Worm (Caenorhabditis elegans) whole organism, L2 larva: ENCODE data around the gene sid-3.

Source experiments
- C34F6.9 ChIP-seq: fragments of 150-350 bp; optimal IDR thresholded peaks from 2 replicates; lab custom pipeline; 2014; ENCODE audit warnings: missing biosample characterization, missing genetic modification characterization
- F13H6.1 ChIP-seq: sonication (generic microtip); optimal IDR thresholded peaks from 2 replicates; lab custom pipeline; 2016; ENCODE audit warnings: missing genetic modification characterization, missing compliant biosample characterization
- R02D3.7 ChIP-seq: fragments of 150-350 bp; optimal IDR thresholded peaks from 2 replicates; lab custom pipeline; 2014; ENCODE audit warnings: missing biosample characterization, missing genetic modification characterization
- Y55F3AM.14 ChIP-seq: fragments of 200-800 bp; sonication (Bioruptor generic); optimal IDR thresholded peaks from 2 replicates; lab custom pipeline; 2018; ENCODE audit warnings: mild to moderate bottlenecking, missing genetic modification characterization, missing compliant biosample characterization
- ZK546.5 ChIP-seq: sonication (generic microtip); optimal IDR thresholded peaks from 2 replicates; lab custom pipeline; 2017; ENCODE audit warnings: missing biosample characterization, missing genetic modification characterization
- alr-1 ChIP-seq: fragments of 150-350 bp; optimal IDR thresholded peaks from 2 replicates; lab custom pipeline; 2014; ENCODE audit warnings: missing biosample characterization, missing genetic modification characterization
- aly-2 ChIP-seq: fragments of 150-350 bp; optimal IDR thresholded peaks from 2 replicates; lab custom pipeline; 2014; ENCODE audit warnings: missing biosample characterization, missing genetic modification characterization
- blmp-1 ChIP-seq: sonication (generic microtip); optimal IDR thresholded peaks from 2 replicates; lab custom pipeline; 2017; ENCODE audit warnings: missing genetic modification characterization, mild to moderate bottlenecking, missing compliant biosample characterization, antibody characterized with exemption, moderate library complexity; ENCODE audit not compliant: insufficient read depth
- ceh-16 ChIP-seq: fragments of 150-350 bp; optimal IDR thresholded peaks from 2 replicates; lab custom pipeline; 2014; ENCODE audit warnings: missing biosample characterization, missing genetic modification characterization
- ceh-82 ChIP-seq: fragments of 150-350 bp; optimal IDR thresholded peaks from 2 replicates; lab custom pipeline; 2014; ENCODE audit warnings: missing biosample characterization, missing genetic modification characterization
- crh-2 ChIP-seq: sonication (generic microtip); optimal IDR thresholded peaks from 2 replicates; lab custom pipeline; 2017; ENCODE audit warnings: missing biosample characterization, missing genetic modification characterization
- dmd-4 ChIP-seq: sonication (generic microtip); optimal IDR thresholded peaks from 2 replicates; lab custom pipeline; 2017; ENCODE audit warnings: missing biosample characterization, missing genetic modification characterization
- egl-27 ChIP-seq: sonication (generic microtip); optimal IDR thresholded peaks from 3 replicates; lab custom pipeline; 2017; ENCODE audit warnings: missing biosample characterization, missing genetic modification reagents, missing genetic modification characterization
- elt-1 ChIP-seq: fragments of 150-350 bp; optimal IDR thresholded peaks from 2 replicates; lab custom pipeline; 2014; ENCODE audit warnings: missing biosample characterization, missing genetic modification characterization
- elt-3 ChIP-seq: sonication (generic microtip); optimal IDR thresholded peaks from 2 replicates; lab custom pipeline; 2017; ENCODE audit warnings: missing biosample characterization, missing genetic modification characterization
- fos-1 ChIP-seq: fragments of 150-350 bp; optimal IDR thresholded peaks from 2 replicates; lab custom pipeline; 2014; ENCODE audit warnings: missing biosample characterization, missing genetic modification characterization
- gmeb-1 ChIP-seq: fragments of 150-350 bp; optimal IDR thresholded peaks from 2 replicates; lab custom pipeline; 2014; ENCODE audit warnings: missing biosample characterization, missing genetic modification characterization
- lin-11 ChIP-seq: fragments of 150-350 bp; sonication (generic microtip); optimal IDR thresholded peaks from 2 replicates; lab custom pipeline; 2014; ENCODE audit warnings: missing biosample characterization, missing genetic modification characterization, inconsistent platforms, mixed read lengths
- lin-13 ChIP-seq: fragments of 150-350 bp; optimal IDR thresholded peaks from 2 replicates; lab custom pipeline; 2014; ENCODE audit warnings: missing biosample characterization, missing genetic modification reagents, missing genetic modification characterization
- lin-39 ChIP-seq: fragments of 150-350 bp; optimal IDR thresholded peaks from 2 replicates; lab custom pipeline; 2014; ENCODE audit warnings: missing biosample characterization, missing genetic modification reagents, missing genetic modification characterization
- lsy-2 ChIP-seq, 2 experiments: fragments of 150-350 bp in 1 of 2; sonication (generic microtip) in 1 of 2; optimal IDR thresholded peaks; 2 replicates each; lab custom pipeline; 2014 to 2017; ENCODE audit warnings: missing biosample characterization in 2 of 2, missing genetic modification characterization in 2 of 2
- mab-5 ChIP-seq: fragments of 150-350 bp; optimal IDR thresholded peaks from 2 replicates; lab custom pipeline; 2014; ENCODE audit warnings: missing biosample characterization, missing genetic modification characterization
- mbf-1 ChIP-seq: sonication (generic microtip); optimal IDR thresholded peaks from 2 replicates; lab custom pipeline; 2017; ENCODE audit warnings: missing biosample characterization, missing genetic modification characterization
- mdl-1 ChIP-seq, 2 experiments: fragments of 150-350 bp in 1 of 2; sonication (generic microtip) in 1 of 2; optimal IDR thresholded peaks; 2 replicates each; lab custom pipeline; 2017; ENCODE audit warnings: missing biosample characterization in 2 of 2, missing genetic modification characterization in 2 of 2
- nhr-10 ChIP-seq: sonication (generic microtip); optimal IDR thresholded peaks from 2 replicates; lab custom pipeline; 2017; ENCODE audit warnings: missing biosample characterization, missing genetic modification characterization
- nhr-11 ChIP-seq: fragments of 150-350 bp; optimal IDR thresholded peaks from 2 replicates; lab custom pipeline; 2014; ENCODE audit warnings: missing biosample characterization, missing genetic modification characterization
- nhr-12 ChIP-seq: fragments of 150-350 bp; optimal IDR thresholded peaks from 2 replicates; lab custom pipeline; 2014; ENCODE audit warnings: missing biosample characterization, missing genetic modification characterization
- nhr-129 ChIP-seq: fragments of 150-350 bp; optimal IDR thresholded peaks from 2 replicates; lab custom pipeline; 2014; ENCODE audit warnings: missing biosample characterization, missing genetic modification characterization
- nhr-21 ChIP-seq: fragments of 150-350 bp; optimal IDR thresholded peaks from 2 replicates; lab custom pipeline; 2014; ENCODE audit warnings: missing biosample characterization, missing genetic modification characterization
- nhr-23 ChIP-seq: fragments of 150-350 bp; optimal IDR thresholded peaks from 2 replicates; lab custom pipeline; 2014; ENCODE audit warnings: missing biosample characterization, missing genetic modification reagents, missing genetic modification characterization
- nhr-237 ChIP-seq: fragments of 150-350 bp; optimal IDR thresholded peaks from 2 replicates; lab custom pipeline; 2014; ENCODE audit warnings: missing biosample characterization, missing genetic modification characterization
- nhr-25 ChIP-seq: fragments of 150-350 bp; sonication (generic microtip); optimal IDR thresholded peaks from 3 replicates; lab custom pipeline; 2014; ENCODE audit warnings: missing biosample characterization, missing genetic modification characterization
- nhr-6 ChIP-seq: fragments of 150-350 bp; optimal IDR thresholded peaks from 2 replicates; lab custom pipeline; 2014; ENCODE audit warnings: missing biosample characterization, missing genetic modification characterization
- nhr-77 ChIP-seq: fragments of 150-350 bp; optimal IDR thresholded peaks from 2 replicates; lab custom pipeline; 2014; ENCODE audit warnings: missing biosample characterization, missing genetic modification characterization
- peb-1 ChIP-seq: fragments of 150-350 bp; optimal IDR thresholded peaks from 2 replicates; lab custom pipeline; 2014; ENCODE audit warnings: missing biosample characterization, missing genetic modification characterization
- sem-4 ChIP-seq: fragments of 150-350 bp; optimal IDR thresholded peaks from 2 replicates; lab custom pipeline; 2014; ENCODE audit warnings: missing biosample characterization, missing genetic modification reagents, missing genetic modification characterization
- skn-1 ChIP-seq: sonication (generic microtip); optimal IDR thresholded peaks from 2 replicates; lab custom pipeline; 2017; ENCODE audit warnings: missing biosample characterization, missing genetic modification characterization
- sma-3 ChIP-seq: sonication (generic microtip); optimal IDR thresholded peaks from 2 replicates; lab custom pipeline; 2016; ENCODE audit warnings: missing genetic modification reagents, missing genetic modification characterization, missing compliant biosample characterization
- sma-9 ChIP-seq, 2 experiments: fragments of 150-350 bp in 1 of 2; sonication (generic microtip) in 1 of 2; optimal IDR thresholded peaks; 2 replicates each; lab custom pipeline; 2014 to 2016; ENCODE audit warnings: missing genetic modification characterization in 2 of 2, mild to moderate bottlenecking in 1 of 2, missing biosample characterization in 1 of 2, missing compliant biosample characterization in 1 of 2, missing genetic modification reagents in 1 of 2, moderate library complexity in 1 of 2
- snpc-4 ChIP-seq: fragments of 150-350 bp; optimal IDR thresholded peaks from 2 replicates; lab custom pipeline; 2014; ENCODE audit warnings: missing biosample characterization, missing genetic modification characterization
- unc-39 ChIP-seq: fragments of 150-350 bp; optimal IDR thresholded peaks from 2 replicates; lab custom pipeline; 2014; ENCODE audit warnings: missing biosample characterization, missing genetic modification characterization
- unc-55 ChIP-seq: fragments of 150-350 bp; sonication (generic microtip); optimal IDR thresholded peaks from 3 replicates; lab custom pipeline; 2014; ENCODE audit warnings: missing biosample characterization, missing genetic modification reagents, missing genetic modification characterization
- unc-62 ChIP-seq: fragments of 150-350 bp; optimal IDR thresholded peaks from 2 replicates; lab custom pipeline; 2014; ENCODE audit warnings: missing biosample characterization, missing genetic modification reagents, missing genetic modification characterization
- zag-1 ChIP-seq: fragments of 150-350 bp; optimal IDR thresholded peaks from 2 replicates; lab custom pipeline; 2014; ENCODE audit warnings: missing biosample characterization, missing genetic modification characterization
- ztf-1 ChIP-seq: fragments of 200-800 bp; sonication (Bioruptor generic); conservative IDR thresholded peaks from 2 replicates; pipeline ENCODE4 v1.3.6; 2022; ENCODE audit warnings: missing genetic modification characterization, missing compliant biosample characterization
- ztf-11 ChIP-seq: sonication (generic microtip); optimal IDR thresholded peaks from 2 replicates; lab custom pipeline; 2017; ENCODE audit warnings: missing biosample characterization, missing genetic modification characterization
- ztf-4 ChIP-seq: fragments of 150-350 bp; optimal IDR thresholded peaks from 2 replicates; lab custom pipeline; 2014; ENCODE audit warnings: missing biosample characterization, missing genetic modification characterization

The sid-3 gene

DNA sequence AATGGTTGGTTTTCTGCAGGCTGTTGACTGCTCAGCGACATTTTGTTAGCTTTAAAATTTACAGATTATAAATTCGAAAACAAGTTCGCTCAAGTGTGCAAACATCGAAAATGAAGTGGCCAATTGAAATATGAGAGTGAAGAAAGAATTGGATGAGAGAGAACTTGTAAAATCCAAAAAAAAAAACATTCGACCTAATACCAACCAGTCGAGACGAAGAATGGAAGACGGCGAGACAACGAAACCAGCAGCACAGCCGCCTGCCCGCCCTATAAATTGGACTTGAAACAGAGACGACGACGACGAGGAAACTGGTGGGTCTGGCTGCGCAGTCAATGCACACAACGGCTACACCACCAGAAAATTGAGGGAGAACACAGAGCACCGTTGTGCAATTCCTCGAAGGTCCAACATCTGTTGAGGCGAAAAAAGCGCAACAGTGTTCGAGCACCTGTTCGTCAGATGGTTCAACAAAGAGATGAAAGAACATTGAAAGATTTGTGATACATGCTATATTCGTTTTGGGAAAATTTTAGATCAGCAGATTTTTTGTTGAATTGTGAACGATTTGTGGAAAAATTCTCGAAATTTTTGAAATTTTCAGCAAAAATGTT lies 36.2 kb upstream of the sid-3 start, which contains the start of gene T23C6.4:
Gene T23C6.4, minus strand, starts transcription at position 51 of the 614 bp plus-strand sequence.
- TF ChIP-seq blmp-1 (tag; lab: Kevin White, UChicago) (no peak), nhr-23 (tag; lab: Kevin White, UChicago) (no peak), gmeb-1 (tag; lab: Kevin White, UChicago) (no peak), unc-62 (GFP tag; lab: Kevin White, UChicago) (no peak), ztf-11 (tag; lab: Kevin White, UChicago) (no peak), snpc-4 (tag; lab: Kevin White, UChicago) (no peak), ceh-82 (tag; lab: Kevin White, UChicago) (no peak), unc-55 (GFP tag; lab: Kevin White, UChicago) (no peak), mbf-1 (no peak), mdl-1 (tag; optimal IDR thresholded peaks at IDR 0.05; lab: Kevin White, UChicago) (no peak), ceh-16 (tag; lab: Kevin White, UChicago) (no peak), ZK546.5 (tag; lab: Kevin White, UChicago) (no peak), nhr-129 (tag; lab: Kevin White, UChicago) (no peak), nhr-237 (tag; lab: Kevin White, UChicago) (no peak), mab-5 (tag; lab: Kevin White, UChicago) (no peak), unc-39 (tag; lab: Kevin White, UChicago) (no peak), nhr-21 (no peak), F13H6.1 (no peak), fos-1 (tag; lab: Kevin White, UChicago) (no peak), elt-1 (tag; lab: Kevin White, UChicago) (no peak)

DNA sequence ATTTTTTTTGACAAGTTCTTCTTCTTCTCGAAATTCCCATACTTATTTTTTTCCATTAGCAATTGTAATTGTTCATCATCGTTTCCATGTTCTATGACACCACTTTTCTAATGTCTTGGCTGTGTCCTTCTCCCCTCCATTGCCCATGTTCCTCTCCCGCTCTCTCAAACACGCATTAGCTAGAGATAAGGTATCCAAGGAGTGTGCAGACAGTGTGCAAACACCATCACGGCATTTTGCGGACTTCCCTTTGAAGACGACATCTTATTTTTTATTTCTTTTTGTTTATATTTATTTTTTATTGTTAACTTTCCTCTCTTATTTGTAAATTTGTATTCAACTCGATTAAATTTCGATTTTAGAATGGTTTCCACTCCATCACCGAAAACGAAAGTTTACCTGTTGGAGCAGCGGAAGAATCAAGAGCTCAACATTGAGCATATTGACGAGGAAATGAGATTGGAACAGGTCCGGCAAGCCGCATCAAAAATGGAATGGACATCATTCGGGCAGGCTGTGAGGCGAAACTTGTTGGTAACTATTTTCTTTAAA lies 34.9 kb upstream of the sid-3 start, which contains the start of gene mdt-1.2:
Gene mdt-1.2, plus strand, starts transcription at position 363 of the 552 bp plus-strand sequence.
- TF ChIP-seq nhr-77 (tag; lab: Kevin White, UChicago) = no peak
- peak; percentile 49 to 81 for TF ChIP-seq lsy-2 (tag; optimal IDR thresholded peaks at IDR 0.05; lab: Kevin White, UChicago)
- TF ChIP-seq lin-11 (tag; lab: Kevin White, UChicago) = peak; percentile 59
- no peak for TF ChIP-seq aly-2 (tag; lab: Kevin White, UChicago)
- no peak for TF ChIP-seq unc-39 (tag; lab: Kevin White, UChicago)
- no peak for TF ChIP-seq sma-3 (GFP tag; lab: Kevin White, UChicago)
- peak; percentile 11 for TF ChIP-seq mab-5 (tag; lab: Kevin White, UChicago)
- no peak for TF ChIP-seq peb-1
- TF ChIP-seq nhr-10 (tag; lab: Kevin White, UChicago) = no peak
- no peak for TF ChIP-seq gmeb-1 (tag; lab: Kevin White, UChicago)
- no peak for TF ChIP-seq nhr-12 (tag; lab: Kevin White, UChicago)
- no peak for TF ChIP-seq elt-1 (tag; lab: Kevin White, UChicago)
- TF ChIP-seq ZK546.5 (tag; lab: Kevin White, UChicago) = no peak
- no peak for TF ChIP-seq mdl-1 (tag; optimal IDR thresholded peaks at IDR 0.05; lab: Kevin White, UChicago)
- TF ChIP-seq unc-62 (GFP tag; lab: Kevin White, UChicago) = no peak
- TF ChIP-seq lin-39 (tag; lab: Kevin White, UChicago) = no peak
- TF ChIP-seq lin-13 (GFP tag; lab: Kevin White, UChicago) = no peak
- peak; percentile 34 for TF ChIP-seq blmp-1 (tag; lab: Kevin White, UChicago)
- TF ChIP-seq C34F6.9 (tag; lab: Kevin White, UChicago) = peak; percentile 83
- peak; percentile 47 for TF ChIP-seq sem-4 (tag; lab: Kevin White, UChicago)
- TF ChIP-seq ztf-4 (tag; lab: Kevin White, UChicago) = peak; percentile 37
- TF ChIP-seq zag-1 (tag; lab: Kevin White, UChicago) = peak; percentile 50
- no peak for TF ChIP-seq mbf-1
- no peak for TF ChIP-seq ztf-1 (GFP tag; lab: Robert Waterston, UW)
- TF ChIP-seq ztf-11 (tag; lab: Kevin White, UChicago) = no peak
- no peak for TF ChIP-seq nhr-237 (tag; lab: Kevin White, UChicago)
- TF ChIP-seq nhr-129 (tag; lab: Kevin White, UChicago) = peak; percentile 81
- peak; percentile 1 for TF ChIP-seq snpc-4 (tag; lab: Kevin White, UChicago)
- TF ChIP-seq skn-1 (tag; lab: Kevin White, UChicago) = no peak
- no peak for TF ChIP-seq dmd-4
- TF ChIP-seq nhr-11 (tag; lab: Kevin White, UChicago) = no peak
- TF ChIP-seq ceh-16 (tag; lab: Kevin White, UChicago) = no peak
- peak; percentile 73 for TF ChIP-seq sma-9 (GFP tag; optimal IDR thresholded peaks at IDR 0.05; lab: Kevin White, UChicago)
- no peak for TF ChIP-seq sma-9 (tag; optimal IDR thresholded peaks at IDR 0.05; lab: Kevin White, UChicago)
- TF ChIP-seq nhr-6 = peak; percentile 59
- TF ChIP-seq nhr-23 (tag; lab: Kevin White, UChicago) = no peak
- peak; percentile 83 for TF ChIP-seq unc-55 (GFP tag; lab: Kevin White, UChicago)
- no peak for TF ChIP-seq elt-3 (tag; lab: Kevin White, UChicago)
- TF ChIP-seq Y55F3AM.14 (GFP tag; lab: Kevin White, UChicago) = no peak
- TF ChIP-seq R02D3.7 (tag; lab: Kevin White, UChicago) = no peak
- peak; percentile 74 for TF ChIP-seq F13H6.1
- peak; percentile 85 for TF ChIP-seq egl-27 (tag; lab: Kevin White, UChicago)
- no peak for TF ChIP-seq alr-1
- TF ChIP-seq fos-1 (tag; lab: Kevin White, UChicago) = peak; percentile 73
- TF ChIP-seq nhr-25 = no peak
- peak; percentile 67 for TF ChIP-seq nhr-21
- TF ChIP-seq ceh-82 (tag; lab: Kevin White, UChicago) = no peak
- peak; percentile 81 for TF ChIP-seq crh-2
